Fruit fly (Drosophila melanogaster): ENCODE data around the gene Ms.
A peak's percentile ranks its signal among the peaks of the same experiment; 100 is the strongest.

Gene Ms

DNA sequence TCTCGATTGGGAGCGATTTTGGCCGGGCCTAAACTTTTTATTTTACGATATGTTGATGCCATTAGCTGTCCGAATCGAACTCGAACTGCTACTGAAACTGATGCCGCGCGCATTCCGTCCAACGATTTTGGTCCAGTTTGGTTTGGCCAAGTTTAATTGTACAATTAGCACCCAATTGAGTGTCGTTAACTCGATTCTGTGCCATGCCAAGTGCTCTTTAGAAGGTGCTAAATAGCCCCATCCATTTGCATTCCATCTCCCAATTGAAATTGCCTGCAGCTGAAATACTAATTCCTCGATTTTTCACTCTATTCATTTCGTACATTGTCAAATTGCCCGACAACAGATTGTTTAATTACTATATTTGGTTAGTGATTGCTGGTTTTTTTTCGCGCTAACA lies 34.2 kb downstream of the Ms start, which contains the start of gene CG17781:
TSS of gene CG17781 (minus strand) at position 101 of the 400 bp plus-strand sequence.
- TF ChIP-seq CTCF (optimal IDR thresholded peaks at IDR 0.05), result no peak
- no peak for TF ChIP-seq CG8478 (optimal IDR thresholded peaks at IDR 0.05)

DNA sequence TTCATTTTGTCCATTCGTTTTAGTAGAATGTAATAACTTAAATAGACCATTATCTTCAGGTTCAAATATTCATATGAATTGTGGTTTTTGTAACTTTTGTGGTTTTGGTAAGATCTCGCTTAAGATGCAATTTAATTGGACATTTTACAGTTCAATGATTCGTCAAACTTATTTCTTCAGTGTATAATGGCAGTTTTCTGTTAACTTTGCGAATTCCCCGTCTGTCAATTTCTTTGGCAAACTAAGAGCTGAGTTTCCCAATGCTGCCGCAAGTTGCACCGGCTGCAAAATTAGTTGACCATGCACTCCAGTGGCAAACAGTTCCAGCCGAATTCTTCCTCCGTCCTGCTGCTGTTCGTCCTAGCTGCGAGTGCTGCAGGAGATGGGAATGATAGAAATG lies 35.2 kb downstream of the Ms start, which contains the start of gene CG33342:
TSS of gene CG33342 (plus strand) at position 301 of the 400 bp plus-strand sequence.
- TF ChIP-seq CG8478 (optimal IDR thresholded peaks at IDR 0.05) (no peak), CTCF (optimal IDR thresholded peaks at IDR 0.05) (no peak)

DNA sequence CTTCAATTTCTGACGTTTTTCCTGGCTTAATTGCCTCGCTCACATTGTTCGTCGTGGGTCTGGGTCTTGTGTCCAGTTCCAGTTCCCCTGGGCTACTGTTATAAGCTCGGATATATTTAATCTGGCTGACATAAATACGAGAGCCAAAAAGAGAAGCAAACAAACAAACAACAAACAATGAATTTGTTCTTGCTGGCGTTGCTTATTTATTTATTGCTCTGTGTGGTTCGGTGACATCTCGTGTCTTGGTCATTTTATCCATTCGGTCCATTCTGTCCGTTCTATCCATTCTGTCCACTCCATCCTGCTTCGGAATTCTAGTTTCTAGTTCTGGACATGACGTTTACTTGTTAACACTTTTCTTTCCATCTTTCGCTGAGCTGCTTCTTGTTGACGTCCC lies 43.6 kb downstream of the Ms start, which contains the start of gene CG17780:
TSS of gene CG17780 (minus strand) at position 101 of the 400 bp plus-strand sequence.
- TF ChIP-seq CTCF (optimal IDR thresholded peaks at IDR 0.05) (no peak), CG8478 (optimal IDR thresholded peaks at IDR 0.05) (no peak)

DNA sequence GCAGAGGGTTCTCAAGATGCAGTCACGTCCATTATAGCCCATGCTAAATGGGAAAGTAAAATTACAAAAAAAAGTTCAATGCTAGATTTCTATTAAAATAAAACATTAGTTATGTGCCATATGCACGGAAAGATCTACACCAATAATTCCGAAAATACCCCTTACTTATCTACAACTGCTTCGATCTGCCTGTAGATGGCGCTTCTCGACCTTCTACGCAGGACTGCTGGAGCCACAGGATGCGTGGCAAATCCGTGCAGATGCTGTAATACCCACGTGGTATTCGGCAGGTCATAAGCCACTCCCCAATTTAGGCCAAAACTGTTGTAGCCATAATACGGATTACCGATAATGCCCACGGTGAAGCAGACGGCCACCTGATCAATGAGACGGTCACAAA lies 45.1 kb downstream of the Ms start:
- TF ChIP-seq CG8478 (optimal IDR thresholded peaks at IDR 0.05) (no peak), CTCF (optimal IDR thresholded peaks at IDR 0.05) (peak; percentile 68 to 71)

DNA sequence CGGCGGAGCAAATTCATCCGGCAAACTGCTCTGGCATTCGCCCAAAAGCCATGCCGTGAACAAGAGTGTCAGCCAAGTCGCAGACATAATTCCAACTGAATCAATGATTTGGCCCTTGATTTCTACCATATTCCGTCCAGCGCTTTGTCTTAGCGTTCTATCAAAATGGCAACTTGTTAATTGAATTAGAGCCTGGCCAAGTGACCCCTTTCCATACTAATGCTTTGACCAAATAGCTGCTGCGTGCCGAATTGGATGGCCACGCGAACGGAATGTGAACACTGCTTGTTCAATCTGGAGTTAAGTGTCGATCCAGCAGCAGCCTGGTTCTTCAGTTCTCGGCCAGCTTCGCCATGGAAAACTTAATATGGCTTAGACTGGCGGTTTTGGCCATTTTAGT lies 48.9 kb downstream of the Ms start, which contains the start of the genes CG5768 and CG13615:
TSS of gene CG5768 (minus strand) at position 101 of the 400 bp plus-strand sequence.
TSS of gene CG13615 (plus strand) at position 280 of the 400 bp plus-strand sequence.
- TF ChIP-seq CTCF (optimal IDR thresholded peaks at IDR 0.05), result no peak
- TF ChIP-seq CG8478 (optimal IDR thresholded peaks at IDR 0.05), result no peak

DNA sequence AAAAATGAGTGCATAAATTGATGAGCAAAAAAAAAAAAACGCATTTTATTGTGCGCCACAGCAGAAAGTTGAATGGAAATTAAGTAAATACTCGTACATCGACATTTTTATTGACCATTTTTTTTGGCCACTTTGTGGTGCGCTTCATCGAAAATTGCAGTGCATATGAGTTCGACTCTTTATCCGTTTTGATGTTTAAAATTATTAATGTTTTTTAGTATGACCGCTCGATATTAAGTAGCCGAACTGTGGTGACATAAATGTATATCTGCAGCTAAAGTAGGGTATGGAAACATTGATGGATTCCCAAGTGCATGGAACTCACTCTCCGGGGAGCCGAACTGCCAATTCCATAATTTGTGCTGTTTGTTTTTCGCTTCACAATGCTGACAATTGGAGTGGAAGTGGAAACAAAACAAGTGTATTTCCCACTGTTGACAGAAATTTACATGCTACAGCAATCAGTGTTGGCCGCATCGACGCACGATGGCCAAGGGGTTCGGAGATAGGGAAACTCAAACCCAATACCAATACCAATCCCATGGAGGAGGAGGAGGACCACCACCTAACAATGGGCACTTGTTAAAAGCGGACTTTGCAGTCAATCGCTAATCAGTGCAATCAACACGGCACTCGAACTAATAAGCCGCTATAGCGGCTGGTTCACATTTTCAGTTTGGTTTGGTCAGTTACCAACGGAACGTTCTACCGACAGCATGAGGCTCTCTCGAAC lies 51.0 kb downstream of the Ms start, which contains the start of gene CG13616:
TSS of gene CG13616 (plus strand) at position 683 of the 733 bp plus-strand sequence.
- TF ChIP-seq CG8478 (optimal IDR thresholded peaks at IDR 0.05), result no peak
- TF ChIP-seq CTCF (optimal IDR thresholded peaks at IDR 0.05), result no peak
